Fruit fly (Drosophila melanogaster): ENCODE data around the gene CG14907.
A peak's percentile ranks its signal among the peaks of the same experiment; 100 is the strongest.

The CG14907 gene

dm6 chr3R:16643591-16643990 lies 8.5 kb downstream of the CG14907 start, which contains the start of gene Arl6IP1 (continued):
- TF ChIP-seq gcm2 (GFP tag; optimal IDR thresholded peaks at IDR 0.05) (no peak), cg (GFP tag; optimal IDR thresholded peaks at IDR 0.05) (no peak), sc (optimal IDR thresholded peaks at IDR 0.05) (no peak), sc (GFP tag; optimal IDR thresholded peaks at IDR 0.05) (no peak), CG30431 (GFP tag; optimal IDR thresholded peaks at IDR 0.05) (no peak), CG2678 (tag; optimal IDR thresholded peaks at IDR 0.05) (no peak), stwl (tag; optimal IDR thresholded peaks at IDR 0.05) (peak; percentile 97), z (GFP tag; IDR thresholded peaks at IDR 0.05) (peak; percentile 80), trem (tag; optimal IDR thresholded peaks at IDR 0.05) (peak; percentile 59), Opbp (GFP tag; IDR thresholded peaks at IDR 0.05; ENCODE audit: partially characterized antibody) (peak; percentile 62; the same call in 2 of the 3 replicates), CG10979 (tag; optimal IDR thresholded peaks at IDR 0.05) (no peak), CG17912 (GFP tag; optimal IDR thresholded peaks at IDR 0.05) (no peak), Ssrp (tag; optimal IDR thresholded peaks at IDR 0.05) (no peak), HmgZ (tag; optimal IDR thresholded peaks at IDR 0.05) (peak; percentile 7), ttk (GFP tag; IDR thresholded peaks at IDR 0.05) (no peak), Hr39 (optimal IDR thresholded peaks at IDR 0.05) (no peak), Sry-δ (GFP tag; optimal IDR thresholded peaks at IDR 0.05) (peak; percentile 62), Dfd (GFP tag; optimal IDR thresholded peaks at IDR 0.05) (no peak), schlank (tag; optimal IDR thresholded peaks at IDR 0.05) (no peak), CG10366 (GFP tag; IDR thresholded peaks at IDR 0.05) (no peak), stc (GFP tag; IDR thresholded peaks at IDR 0.05) (no peak), toy (GFP tag; IDR thresholded peaks at IDR 0.05) (no peak), NfI (GFP tag; optimal IDR thresholded peaks at IDR 0.05) (no peak), CTCF (GFP tag; optimal IDR thresholded peaks at IDR 0.05) (no peak), mld (GFP tag; IDR thresholded peaks at IDR 0.05; ENCODE audit: partially characterized antibody) (no peak), CG8089 (GFP tag; optimal IDR thresholded peaks at IDR 0.05) (no peak), crc (GFP tag; optimal IDR thresholded peaks at IDR 0.05) (no peak), Jarid2 (GFP tag; optimal IDR thresholded peaks at IDR 0.05) (no peak), sug (tag; optimal IDR thresholded peaks at IDR 0.05) (no peak), ara (GFP tag; IDR thresholded peaks at IDR 0.05) (no peak), BtbVII (GFP tag; optimal IDR thresholded peaks at IDR 0.05) (no peak), Kr (GFP tag; optimal IDR thresholded peaks at IDR 0.05) (no peak), Meics (GFP tag; optimal IDR thresholded peaks at IDR 0.05) (no peak), sim (GFP tag; IDR thresholded peaks at IDR 0.05) (no peak), CG15073 (GFP tag; optimal IDR thresholded peaks at IDR 0.05) (no peak), HLHmδ (GFP tag; optimal IDR thresholded peaks at IDR 0.05) (no peak), CG3838 (GFP tag; optimal IDR thresholded peaks at IDR 0.05) (no peak), Max (GFP tag; optimal IDR thresholded peaks at IDR 0.05) (no peak), chif (GFP tag; optimal IDR thresholded peaks at IDR 0.05) (no peak), CG15514 (GFP tag; optimal IDR thresholded peaks at IDR 0.05) (peak; percentile 58), CG13624 (GFP tag; optimal IDR thresholded peaks at IDR 0.05) (no peak), Nf-YB (GFP tag; optimal IDR thresholded peaks at IDR 0.05) (no peak), E2f2 (GFP tag; IDR thresholded peaks at IDR 0.05) (peak; percentile 90), CG7745 (tag; optimal IDR thresholded peaks at IDR 0.05) (no peak), psq (GFP tag; optimal IDR thresholded peaks at IDR 0.05) (no peak), CG17829 (tag; optimal IDR thresholded peaks at IDR 0.05) (peak; percentile 15), vvl (GFP tag; IDR thresholded peaks at IDR 0.05) (0 out of 2 replicates have a peak, but pooled peaks have one; percentile 11), sens (GFP tag) (peak; percentile 35), CG1792 (GFP tag; optimal IDR thresholded peaks at IDR 0.05) (no peak), CG31388 (GFP tag; optimal IDR thresholded peaks at IDR 0.05) (no peak), Ets97D (GFP tag; optimal IDR thresholded peaks at IDR 0.05) (peak; percentile 76), onecut (GFP tag; IDR thresholded peaks at IDR 0.05) (peak; percentile 97), sr (GFP tag; IDR thresholded peaks at IDR 0.05) (no peak), CG13424 (tag; optimal IDR thresholded peaks at IDR 0.05) (no peak)

All from whole organism, embryonic.